Worm (Caenorhabditis elegans) whole organism, mixed stage, embryonic: ENCODE data around the gene abu-11.

Experiments used
- elt-1 ChIP-seq: sonication (generic microtip); optimal IDR thresholded peaks from 2 replicates; lab custom pipeline; 2017; ENCODE audit warnings: missing genetic modification characterization, mild to moderate bottlenecking, missing compliant biosample characterization, antibody characterized with exemption, moderate library complexity, borderline replicate concordance; ENCODE audit not compliant: insufficient read depth
- lsy-2 ChIP-seq: fragments of 150-350 bp; optimal IDR thresholded peaks from 2 replicates; lab custom pipeline; 2014; ENCODE audit warnings: missing biosample characterization, missing genetic modification characterization
- mab-5 ChIP-seq: fragments of 150-350 bp; optimal IDR thresholded peaks from 2 replicates; lab custom pipeline; 2014; ENCODE audit warnings: missing biosample characterization, missing genetic modification characterization
- mls-2 ChIP-seq: sonication (generic microtip); optimal IDR thresholded peaks from 2 replicates; lab custom pipeline; 2016; ENCODE audit warnings: mild to moderate bottlenecking, missing genetic modification characterization, moderate library complexity, missing compliant biosample characterization
- nhr-12 ChIP-seq: fragments of 150-350 bp; optimal IDR thresholded peaks from 2 replicates; lab custom pipeline; 2014; ENCODE audit warnings: missing biosample characterization, missing genetic modification characterization
- nhr-237 ChIP-seq: fragments of 150-350 bp; optimal IDR thresholded peaks from 2 replicates; lab custom pipeline; 2014; ENCODE audit warnings: missing biosample characterization, missing genetic modification characterization
- nhr-28 ChIP-seq: fragments of 150-350 bp; optimal IDR thresholded peaks from 2 replicates; lab custom pipeline; 2014; ENCODE audit warnings: missing biosample characterization, missing genetic modification characterization
- unc-39 ChIP-seq: fragments of 150-350 bp; optimal IDR thresholded peaks from 2 replicates; lab custom pipeline; 2014; ENCODE audit warnings: missing biosample characterization, missing genetic modification characterization

abu-11 gene

ce11 chrII:146933-147332 is 47.4 kb downstream of the abu-11 start, which contains the start of gene T25D3.4:
Gene T25D3.4 (plus strand): TSS chrII:147233.
- TF ChIP-seq unc-39 (tag; lab: Kevin White, UChicago) (no peak), mls-2 (tag; lab: Kevin White, UChicago) (no peak), mab-5 (tag; lab: Kevin White, UChicago) (no peak), nhr-28 (no peak), lsy-2 (tag; lab: Kevin White, UChicago) (no peak), nhr-237 (no peak), elt-1 (tag; lab: Kevin White, UChicago) (no peak), nhr-12 (no peak)
